Fruit fly (Drosophila melanogaster) whole organism, embryonic: Measurements from ENCODE around the gene CG5390.

Experiments
- CG10431 ChIP-seq: fragments of 200-800 bp; sonication (Bioruptor generic); optimal IDR thresholded peaks from 3 replicates; lab custom pipeline; 2018; ENCODE audit warnings: missing biosample characterization, mild to moderate bottlenecking, missing genetic modification characterization
- CG10565 ChIP-seq: fragments of 200-800 bp; sonication (Bioruptor generic); optimal IDR thresholded peaks from 3 replicates; lab custom pipeline; 2016; ENCODE audit warnings: missing biosample characterization, mild to moderate bottlenecking, missing genetic modification characterization
- CG11560 ChIP-seq: fragments of 200-800 bp; sonication (Bioruptor generic); IDR thresholded peaks from 3 replicates; pipeline ENCODE4 v1.3.6; 2022; ENCODE audit warnings: missing biosample characterization, missing genetic modification characterization
- CG13296 ChIP-seq: fragments of 200-800 bp; sonication (Bioruptor generic); optimal IDR thresholded peaks from 3 replicates; lab custom pipeline; 2018; ENCODE audit warnings: missing biosample characterization, mild to moderate bottlenecking, missing genetic modification characterization
- CG13424 ChIP-seq: fragments of 200-800 bp; sonication (Bioruptor generic); optimal IDR thresholded peaks from 2 replicates; lab custom pipeline; 2019; ENCODE audit warnings: missing biosample characterization, mild to moderate bottlenecking, missing genetic modification characterization, moderate library complexity
- CG13894 ChIP-seq: fragments of 200-800 bp; sonication (Bioruptor generic); optimal IDR thresholded peaks from 3 replicates; lab custom pipeline; 2018; ENCODE audit warnings: missing biosample characterization, mild to moderate bottlenecking, missing genetic modification characterization, moderate library complexity
- CG14965 ChIP-seq: fragments of 200-800 bp; sonication (Bioruptor generic); optimal IDR thresholded peaks from 2 replicates; lab custom pipeline; 2016; ENCODE audit warnings: missing biosample characterization, missing genetic modification characterization, borderline replicate concordance
- CG15073 ChIP-seq: fragments of 200-800 bp; sonication (Bioruptor generic); optimal IDR thresholded peaks from 2 replicates; lab custom pipeline; 2016; ENCODE audit warnings: missing biosample characterization, missing genetic modification characterization
- CG15269 ChIP-seq: fragments of 200-800 bp; sonication (Bioruptor generic); optimal IDR thresholded peaks from 2 replicates; lab custom pipeline; 2018; ENCODE audit warnings: missing biosample characterization, mild to moderate bottlenecking, missing genetic modification characterization, moderate library complexity
- CG15479 ChIP-seq: fragments of 200-800 bp; sonication (Bioruptor generic); optimal IDR thresholded peaks from 3 replicates; lab custom pipeline; 2019; ENCODE audit warnings: missing biosample characterization, mild to moderate bottlenecking, missing genetic modification characterization, moderate library complexity
- CG31365 ChIP-seq: fragments of 200-800 bp; sonication (Bioruptor generic); optimal IDR thresholded peaks from 2 replicates; lab custom pipeline; 2018; ENCODE audit warnings: missing biosample characterization, mild to moderate bottlenecking, missing genetic modification characterization
- CG31441 ChIP-seq: fragments of 200-800 bp; sonication (Bioruptor generic); IDR thresholded peaks from 2 replicates; pipeline ENCODE4 v1.3.6; 2022; ENCODE audit warnings: missing biosample characterization, missing genetic modification characterization
- CG32767 ChIP-seq: fragments of 200-800 bp; sonication (Bioruptor generic); IDR thresholded peaks from 2 replicates; pipeline ENCODE4 v1.3.6; 2022; ENCODE audit warnings: missing biosample characterization, missing genetic modification characterization
- CG4360 ChIP-seq: fragments of 200-800 bp; sonication (Bioruptor generic); IDR thresholded peaks from 2 replicates; pipeline ENCODE4 v1.3.6; 2022; ENCODE audit warnings: missing biosample characterization, missing genetic modification characterization
- CG6175 ChIP-seq: fragments of 200-800 bp; sonication (Bioruptor generic); IDR thresholded peaks from 3 replicates; pipeline ENCODE4 v1.3.6; 2022; ENCODE audit warnings: missing biosample characterization, missing genetic modification characterization
- CG6254 ChIP-seq: fragments of 200-800 bp; sonication (Bioruptor generic); optimal IDR thresholded peaks from 3 replicates; lab custom pipeline; 2017; ENCODE audit warnings: mild to moderate bottlenecking, missing biosample characterization, missing genetic modification reagents, missing genetic modification characterization
- CG6765 ChIP-seq: fragments of 200-800 bp; sonication (Bioruptor generic); optimal IDR thresholded peaks from 3 replicates; lab custom pipeline; 2017; ENCODE audit warnings: missing biosample characterization, mild to moderate bottlenecking, missing genetic modification characterization
- CG9932 ChIP-seq: fragments of 200-800 bp; sonication (Bioruptor generic); IDR thresholded peaks from 2 replicates; pipeline ENCODE4 v1.3.6; 2022; ENCODE audit warnings: missing biosample characterization, missing genetic modification characterization
- D ChIP-seq, 2 experiments: fragments of 200-800 bp in 1 of 2; fragments of >200 bp in 1 of 2; sonication (Bioruptor generic) in 1 of 2; optimal IDR thresholded peaks; 2 replicates in 1 of 2; 3 replicates in 1 of 2; lab custom pipeline; 2017; ENCODE audit warnings: mild to moderate bottlenecking in 1 of 2, missing biosample characterization in 1 of 2, missing genetic modification characterization in 1 of 2, missing genetic modification reagents in 1 of 2
- Dfd ChIP-seq, 2 experiments: fragments of >200 bp; optimal IDR thresholded peaks; 2 replicates each; lab custom pipeline; 2017; ENCODE audit warnings: missing biosample characterization in 2 of 2, missing genetic modification characterization in 2 of 2
- Dref ChIP-seq: fragments of 200-800 bp; sonication (Bioruptor generic); IDR thresholded peaks from 2 replicates; pipeline ENCODE4 v1.3.6; 2022; ENCODE audit warnings: missing biosample characterization, missing genetic modification characterization
- Gug ChIP-seq: fragments of 200-800 bp; sonication (Bioruptor generic); IDR thresholded peaks from 4 replicates; pipeline ENCODE4 v1.3.6; 2022; ENCODE audit warnings: missing biosample characterization, missing genetic modification characterization
- Lpt ChIP-seq: fragments of >200 bp; optimal IDR thresholded peaks from 2 replicates; lab custom pipeline; 2018; ENCODE audit warnings: missing biosample characterization, missing genetic modification characterization
- Sox100B ChIP-seq: fragments of 200-800 bp; sonication (Bioruptor generic); optimal IDR thresholded peaks from 3 replicates; lab custom pipeline; 2018; ENCODE audit warnings: missing biosample characterization, mild to moderate bottlenecking, missing genetic modification characterization
- Stat92E ChIP-seq, 3 experiments: fragments of >200 bp in 2 of 3; fragments of 200-800 bp in 1 of 3; sonication (Bioruptor generic) in 1 of 3; optimal IDR thresholded peaks; 2 replicates each; lab custom pipeline; 2017 to 2019; ENCODE audit warnings: missing biosample characterization in 3 of 3, missing genetic modification characterization in 3 of 3, mild to moderate bottlenecking in 1 of 3, moderate library complexity in 1 of 3
- Tbp ChIP-seq: fragments of >200 bp; optimal IDR thresholded peaks from 2 replicates; lab custom pipeline; 2018; ENCODE audit warnings: missing biosample characterization, missing genetic modification characterization
- ap ChIP-seq: fragments of 200-800 bp; sonication (Bioruptor generic); IDR thresholded peaks from 2 replicates; pipeline ENCODE4 v1.3.6; 2022; ENCODE audit warnings: missing biosample characterization, missing genetic modification characterization
- ara ChIP-seq: fragments of 200-800 bp; sonication (Bioruptor generic); IDR thresholded peaks from 2 replicates; pipeline ENCODE4 v1.3.6; 2022; ENCODE audit warnings: missing biosample characterization, missing genetic modification characterization
- ato ChIP-seq: fragments of 200-800 bp; sonication (Bioruptor generic); IDR thresholded peaks from 2 replicates; pipeline ENCODE4 v1.3.6; 2022; ENCODE audit warnings: missing biosample characterization, missing genetic modification characterization; ENCODE audit not compliant: partially characterized antibody
- cato ChIP-seq: fragments of 200-800 bp; sonication (Bioruptor generic); optimal IDR thresholded peaks from 2 replicates; lab custom pipeline; 2016; ENCODE audit warnings: missing biosample characterization, missing genetic modification characterization, borderline replicate concordance
- chn ChIP-seq: fragments of 200-800 bp; sonication (Bioruptor generic); optimal IDR thresholded peaks from 2 replicates; lab custom pipeline; 2016; ENCODE audit warnings: missing biosample characterization, missing genetic modification characterization
- ftz-f1 ChIP-seq: fragments of 200-800 bp; sonication (Bioruptor generic); optimal IDR thresholded peaks from 2 replicates; lab custom pipeline; 2016; ENCODE audit warnings: missing biosample characterization, missing genetic modification characterization
- gcm ChIP-seq: fragments of 200-800 bp; sonication (Bioruptor generic); optimal IDR thresholded peaks from 2 replicates; lab custom pipeline; 2019; ENCODE audit warnings: missing biosample characterization, mild to moderate bottlenecking, missing genetic modification characterization, moderate library complexity
- gro ChIP-seq: fragments of 200-800 bp; sonication (Bioruptor generic); optimal IDR thresholded peaks from 2 replicates; lab custom pipeline; 2016; ENCODE audit warnings: missing biosample characterization, missing genetic modification characterization
- hth ChIP-seq: fragments of >200 bp; optimal IDR thresholded peaks from 2 replicates; lab custom pipeline; 2017; ENCODE audit warnings: inconsistent platforms
- lov ChIP-seq, 2 experiments: fragments of 200-800 bp in 1 of 2; fragments of >200 bp in 1 of 2; sonication (Bioruptor generic) in 1 of 2; IDR thresholded peaks in 1 of 2; optimal IDR thresholded peaks in 1 of 2; 2 replicates in 1 of 2; 3 replicates in 1 of 2; pipeline versions ENCODE4 v1.3.6 to Lab custom; 2017 to 2022; ENCODE audit warnings: missing biosample characterization in 1 of 2, missing genetic modification characterization in 1 of 2
- nmo ChIP-seq: fragments of 200-800 bp; sonication (Bioruptor generic); optimal IDR thresholded peaks from 2 replicates; lab custom pipeline; 2018; ENCODE audit warnings: missing biosample characterization, mild to moderate bottlenecking, missing genetic modification characterization, moderate library complexity
- pan ChIP-seq, 4 experiments: fragments of >200 bp in 3 of 4; fragments of 200-800 bp in 1 of 4; sonication (Bioruptor generic) in 1 of 4; optimal IDR thresholded peaks in 3 of 4; IDR thresholded peaks in 1 of 4; 2 replicates each; pipeline versions ENCODE4 v1.3.6 to Lab custom; 2017 to 2022; ENCODE audit warnings: missing biosample characterization in 2 of 4, missing genetic modification characterization in 2 of 4, mixed read lengths in 1 of 4
- pnt ChIP-seq: fragments of 200-800 bp; sonication (Bioruptor generic); optimal IDR thresholded peaks from 3 replicates; lab custom pipeline; 2016; ENCODE audit warnings: missing biosample characterization, missing genetic modification characterization
- sc ChIP-seq, 3 experiments: fragments of >200 bp in 2 of 3; fragments of 200-800 bp in 1 of 3; sonication (Bioruptor generic) in 1 of 3; optimal IDR thresholded peaks; 2 replicates in 2 of 3; 3 replicates in 1 of 3; lab custom pipeline; 2017; ENCODE audit warnings: mild to moderate bottlenecking in 1 of 3, missing biosample characterization in 1 of 3, missing genetic modification characterization in 1 of 3, missing genetic modification reagents in 1 of 3
- tin ChIP-seq: fragments of 200-800 bp; sonication (Bioruptor generic); optimal IDR thresholded peaks from 3 replicates; lab custom pipeline; 2016; ENCODE audit warnings: missing biosample characterization, missing genetic modification characterization
- tio ChIP-seq: fragments of 200-800 bp; sonication (Bioruptor generic); optimal IDR thresholded peaks from 2 replicates; lab custom pipeline; 2017; ENCODE audit warnings: missing biosample characterization, missing genetic modification characterization, inconsistent platforms
- tll ChIP-seq, 2 experiments: fragments of 200-800 bp in 1 of 2; fragments of >200 bp in 1 of 2; sonication (Bioruptor generic) in 1 of 2; optimal IDR thresholded peaks; 2 replicates each; lab custom pipeline; 2017 to 2019; ENCODE audit warnings: missing biosample characterization in 2 of 2, missing genetic modification characterization in 2 of 2, mild to moderate bottlenecking in 1 of 2, moderate library complexity in 1 of 2
- trem ChIP-seq: fragments of 200-800 bp; optimal IDR thresholded peaks from 3 replicates; lab custom pipeline; 2019; ENCODE audit warnings: missing biosample characterization, mild to moderate bottlenecking, missing genetic modification characterization, moderate library complexity
- trh ChIP-seq: fragments of 200-800 bp; sonication (Bioruptor generic); optimal IDR thresholded peaks from 2 replicates; lab custom pipeline; 2016; ENCODE audit warnings: missing biosample characterization, missing genetic modification characterization
- wdn ChIP-seq: fragments of 200-800 bp; sonication (Bioruptor generic); IDR thresholded peaks from 2 replicates; pipeline ENCODE4 v1.3.6; 2022; ENCODE audit warnings: missing biosample characterization, missing genetic modification characterization
- zen ChIP-seq: fragments of 200-800 bp; sonication (Bioruptor generic); optimal IDR thresholded peaks from 3 replicates; lab custom pipeline; 2018; ENCODE audit warnings: missing biosample characterization, mild to moderate bottlenecking, missing genetic modification characterization, moderate library complexity

The CG5390 gene

DNA sequence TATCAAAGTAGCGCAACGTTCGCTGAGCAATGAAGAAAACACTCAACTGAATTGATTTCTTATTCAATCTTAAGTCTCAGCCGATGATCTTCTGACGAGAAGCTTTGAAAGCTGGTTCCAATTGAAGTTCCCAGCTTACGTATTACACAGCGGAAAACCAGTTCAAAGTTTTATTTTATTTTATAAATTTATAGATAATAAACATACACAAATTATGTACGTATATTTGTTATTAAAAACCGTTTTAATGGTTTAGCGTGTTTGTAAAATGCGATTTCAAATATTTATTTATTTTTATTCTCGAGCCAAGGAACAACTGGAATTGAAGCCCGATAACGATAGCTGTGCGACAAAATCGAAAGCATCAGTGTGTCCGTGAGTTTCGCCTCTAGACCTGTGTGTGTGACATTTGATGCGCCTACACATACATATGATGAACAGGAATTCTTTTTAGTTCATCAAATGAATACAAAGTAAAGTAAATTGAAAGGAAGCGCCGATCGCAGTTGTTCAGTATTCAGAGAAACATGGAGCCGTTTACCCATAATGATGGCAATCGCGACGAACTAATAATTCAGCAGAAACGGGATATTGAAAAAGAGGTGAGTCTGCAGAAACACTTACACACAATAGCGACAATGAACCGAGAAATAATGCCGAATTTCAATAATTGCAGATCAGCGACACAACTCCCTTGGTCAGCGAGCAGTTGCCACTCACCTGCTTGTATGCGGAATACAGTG lies at the start of gene CG5390, which contains the start of gene CG4968 (continued):
- TF ChIP-seq CG6765 (peak; percentile 62), CG13894 (peak; percentile 88), D (optimal IDR thresholded peaks at IDR 0.05; lab: Kevin White, UChicago) (no peak), D (GFP tag; optimal IDR thresholded peaks at IDR 0.05; lab: Kevin White, UChicago) (peak; percentile 64), Dref (GFP tag; lab: Robert Waterston, UW) (peak; percentile 86), tin (peak; percentile 46), Tbp (GFP tag; lab: Kevin White, UChicago) (no peak), CG4360 (GFP tag; lab: Robert Waterston, UW) (no peak), CG15073 (GFP tag; lab: Kevin White, UChicago) (no peak), CG13296 (GFP tag; lab: Kevin White, UChicago) (peak; percentile 82), CG15269 (tag; lab: Kevin White, UChicago) (peak; percentile 85), tll (GFP tag; optimal IDR thresholded peaks at IDR 0.05; lab: Kevin White, UChicago) (no peak), CG6175 (GFP tag; lab: Robert Waterston, UW) (no peak), CG31365 (tag; lab: Kevin White, UChicago) (no peak), lov (optimal IDR thresholded peaks at IDR 0.05; lab: Kevin White, UChicago) (no peak), lov (GFP tag; IDR thresholded peaks at IDR 0.05; lab: Robert Waterston, UW) (no peak), CG10431 (GFP tag; lab: Kevin White, UChicago) (peak; percentile 39), pan (optimal IDR thresholded peaks at IDR 0.05; lab: Kevin White, UChicago) (no peak), pan (GFP tag; optimal IDR thresholded peaks at IDR 0.05 in 1 of 2, IDR thresholded peaks at IDR 0.05 in 1 of 2) (peak in 1 of 2 experiments; percentile 73), Lpt (no peak), pnt (no peak), nmo (GFP tag; lab: Kevin White, UChicago) (peak; percentile 66), sc (optimal IDR thresholded peaks at IDR 0.05; lab: Kevin White, UChicago) (no peak), sc (GFP tag; optimal IDR thresholded peaks at IDR 0.05; lab: Kevin White, UChicago) (peak; percentile 28), cato (GFP tag; lab: Kevin White, UChicago) (peak; percentile 19), wdn (GFP tag; lab: Robert Waterston, UW) (peak; percentile 38; the same call in 1 of the 2 replicates), CG31441 (GFP tag; lab: Robert Waterston, UW) (peak; percentile 80; the same call in 1 of the 2 replicates), Stat92E (GFP tag; optimal IDR thresholded peaks at IDR 0.05; lab: Kevin White, UChicago) (no peak), CG11560 (tag; lab: Robert Waterston, UW) (no peak), hth (lab: Kevin White, UChicago) (no peak), ftz-f1 (GFP tag; lab: Kevin White, UChicago) (peak; percentile 6), CG13424 (tag; lab: Kevin White, UChicago) (peak; percentile 82), CG32767 (GFP tag; lab: Robert Waterston, UW) (0 out of 2 replicates have a peak, but pooled peaks have one; percentile 52), CG15479 (GFP tag; lab: Kevin White, UChicago) (no peak), CG14965 (GFP tag; lab: Kevin White, UChicago) (no peak), ato (GFP tag; lab: Robert Waterston, UW) (peak; percentile 27; the same call in 1 of the 2 replicates), ap (no peak), Dfd (GFP tag; optimal IDR thresholded peaks at IDR 0.05; lab: Kevin White, UChicago) (no peak), trh (GFP tag; lab: Kevin White, UChicago) (no peak), chn (GFP tag; lab: Kevin White, UChicago) (peak; percentile 1), CG10565 (GFP tag; lab: Kevin White, UChicago) (no peak), zen (tag; lab: Kevin White, UChicago) (peak; percentile 33), gcm (peak; percentile 64), Gug (GFP tag; lab: Robert Waterston, UW) (no peak), CG6254 (GFP tag; lab: Kevin White, UChicago) (peak; percentile 59), CG9932 (GFP tag; lab: Robert Waterston, UW) (peak; percentile 79), trem (tag; lab: Kevin White, UChicago) (peak; percentile 95), tio (peak; percentile 22), Sox100B (GFP tag; lab: Kevin White, UChicago) (peak; percentile 65), ara (GFP tag; lab: Robert Waterston, UW) (no peak), gro (GFP tag; lab: Kevin White, UChicago) (no peak)
